Worm (Caenorhabditis elegans) whole organism, L3 larva: ENCODE measurements around the gene cyp-44A1.

Experiments used
- R02D3.7 ChIP-seq: fragments of 150-350 bp; optimal IDR thresholded peaks from 2 replicates; lab custom pipeline; 2014; ENCODE audit warnings: missing biosample characterization, missing genetic modification characterization
- ZK546.5 ChIP-seq: sonication (generic microtip); optimal IDR thresholded peaks from 2 replicates; lab custom pipeline; 2017; ENCODE audit warnings: missing biosample characterization, missing genetic modification characterization
- aly-2 ChIP-seq: fragments of 150-350 bp; optimal IDR thresholded peaks from 2 replicates; lab custom pipeline; 2014; ENCODE audit warnings: missing biosample characterization, missing genetic modification characterization
- ama-1 ChIP-seq: fragments of 150-350 bp; optimal IDR thresholded peaks from 2 replicates; lab custom pipeline; 2018
- ceh-28 ChIP-seq: fragments of 150-350 bp; optimal IDR thresholded peaks from 2 replicates; lab custom pipeline; 2014; ENCODE audit warnings: missing biosample characterization, missing genetic modification reagents, missing genetic modification characterization
- ceh-82 ChIP-seq: fragments of 150-350 bp; optimal IDR thresholded peaks from 2 replicates; lab custom pipeline; 2014; ENCODE audit warnings: missing biosample characterization, missing genetic modification characterization
- egl-5 ChIP-seq: fragments of 150-350 bp; optimal IDR thresholded peaks from 2 replicates; lab custom pipeline; 2017; ENCODE audit warnings: missing biosample characterization, missing genetic modification reagents, missing genetic modification characterization, inconsistent platforms
- elt-2 ChIP-seq: sonication (generic microtip); optimal IDR thresholded peaks from 2 replicates; lab custom pipeline; 2016; ENCODE audit warnings: missing genetic modification reagents, mild to moderate bottlenecking, missing genetic modification characterization, missing compliant biosample characterization
- elt-3 ChIP-seq, 3 experiments: fragments of 150-350 bp in 1 of 3; sonication (generic microtip) in 2 of 3; optimal IDR thresholded peaks; 2 replicates in 2 of 3; 4 replicates in 1 of 3; lab custom pipeline; 2014 to 2017; ENCODE audit warnings: missing biosample characterization in 3 of 3, missing genetic modification characterization in 3 of 3
- fkh-2 ChIP-seq: fragments of 150-350 bp; optimal IDR thresholded peaks from 2 replicates; lab custom pipeline; 2014; ENCODE audit warnings: missing biosample characterization, missing genetic modification reagents, missing genetic modification characterization
- jun-1 ChIP-seq: fragments of 150-350 bp; optimal IDR thresholded peaks from 2 replicates; lab custom pipeline; 2014; ENCODE audit warnings: missing biosample characterization, missing genetic modification reagents, missing genetic modification characterization
- lin-15B ChIP-seq: fragments of 150-350 bp; optimal IDR thresholded peaks from 2 replicates; lab custom pipeline; 2014; ENCODE audit warnings: missing biosample characterization, missing genetic modification characterization
- lin-39 ChIP-seq: fragments of 150-350 bp; optimal IDR thresholded peaks from 2 replicates; lab custom pipeline; 2018; ENCODE audit warnings: missing biosample characterization, missing genetic modification reagents, missing genetic modification characterization
- lsy-12 ChIP-seq: sonication (generic microtip); optimal IDR thresholded peaks from 2 replicates; lab custom pipeline; 2016; ENCODE audit warnings: mild to moderate bottlenecking, missing genetic modification characterization, missing compliant biosample characterization
- mml-1 ChIP-seq: fragments of 150-350 bp; sonication (generic microtip); optimal IDR thresholded peaks from 3 replicates; lab custom pipeline; 2014; ENCODE audit warnings: missing biosample characterization, missing genetic modification characterization
- nfya-1 ChIP-seq: sonication (generic microtip); optimal IDR thresholded peaks from 2 replicates; lab custom pipeline; 2017; ENCODE audit warnings: missing genetic modification characterization, mild to moderate bottlenecking, missing compliant biosample characterization, antibody characterized with exemption, moderate library complexity; ENCODE audit not compliant: insufficient read depth
- nhr-11 ChIP-seq: fragments of 150-350 bp; optimal IDR thresholded peaks from 2 replicates; lab custom pipeline; 2014; ENCODE audit warnings: missing biosample characterization, missing genetic modification characterization
- nhr-12 ChIP-seq: fragments of 150-350 bp; optimal IDR thresholded peaks from 2 replicates; lab custom pipeline; 2014; ENCODE audit warnings: missing biosample characterization, missing genetic modification characterization
- nhr-23 ChIP-seq: fragments of 150-350 bp; optimal IDR thresholded peaks from 2 replicates; lab custom pipeline; 2014; ENCODE audit warnings: missing biosample characterization, missing genetic modification reagents, missing genetic modification characterization
- nhr-25 ChIP-seq: sonication (generic microtip); optimal IDR thresholded peaks from 2 replicates; lab custom pipeline; 2017; ENCODE audit warnings: missing biosample characterization, missing genetic modification characterization
- nhr-28 ChIP-seq: fragments of 150-350 bp; optimal IDR thresholded peaks from 2 replicates; lab custom pipeline; 2014; ENCODE audit warnings: missing biosample characterization, missing genetic modification characterization
- nhr-43 ChIP-seq: sonication (generic microtip); optimal IDR thresholded peaks from 2 replicates; lab custom pipeline; 2016; ENCODE audit warnings: mild to moderate bottlenecking, missing genetic modification characterization, missing compliant biosample characterization; ENCODE audit not compliant: poor library complexity, severe bottlenecking
- nhr-67 ChIP-seq: fragments of 150-350 bp; optimal IDR thresholded peaks from 2 replicates; lab custom pipeline; 2014; ENCODE audit warnings: missing biosample characterization, missing genetic modification characterization
- nhr-76 ChIP-seq: fragments of 150-350 bp; sonication (generic microtip); optimal IDR thresholded peaks from 5 replicates; lab custom pipeline; 2014; ENCODE audit warnings: missing biosample characterization, missing genetic modification characterization
- pha-4 ChIP-seq: fragments of 150-350 bp; optimal IDR thresholded peaks from 2 replicates; lab custom pipeline; 2014; ENCODE audit warnings: missing biosample characterization, missing genetic modification reagents, missing genetic modification characterization
- sea-2 ChIP-seq: fragments of 150-350 bp; sonication (generic microtip); optimal IDR thresholded peaks from 4 replicates; lab custom pipeline; 2014; ENCODE audit warnings: missing biosample characterization, missing genetic modification reagents, missing genetic modification characterization
- skn-1 ChIP-seq: fragments of 150-350 bp; optimal IDR thresholded peaks from 2 replicates; lab custom pipeline; 2014; ENCODE audit warnings: missing biosample characterization, missing genetic modification characterization
- snpc-4 ChIP-seq: fragments of 150-350 bp; optimal IDR thresholded peaks from 2 replicates; lab custom pipeline; 2014; ENCODE audit warnings: missing biosample characterization, missing genetic modification characterization
- tbx-2 ChIP-seq: sonication (generic microtip); optimal IDR thresholded peaks from 2 replicates; lab custom pipeline; 2016; ENCODE audit warnings: mild to moderate bottlenecking, missing genetic modification characterization, missing compliant biosample characterization
- unc-62 ChIP-seq: fragments of 150-350 bp; sonication (generic microtip); optimal IDR thresholded peaks from 4 replicates; lab custom pipeline; 2014; ENCODE audit warnings: missing biosample characterization, missing genetic modification reagents, missing genetic modification characterization
- zag-1 ChIP-seq: fragments of 150-350 bp; optimal IDR thresholded peaks from 2 replicates; lab custom pipeline; 2014; ENCODE audit warnings: missing biosample characterization, missing genetic modification characterization
- ztf-11 ChIP-seq: fragments of 150-350 bp; optimal IDR thresholded peaks from 2 replicates; lab custom pipeline; 2014; ENCODE audit warnings: missing biosample characterization, missing genetic modification characterization

The cyp-44A1 gene

DNA sequence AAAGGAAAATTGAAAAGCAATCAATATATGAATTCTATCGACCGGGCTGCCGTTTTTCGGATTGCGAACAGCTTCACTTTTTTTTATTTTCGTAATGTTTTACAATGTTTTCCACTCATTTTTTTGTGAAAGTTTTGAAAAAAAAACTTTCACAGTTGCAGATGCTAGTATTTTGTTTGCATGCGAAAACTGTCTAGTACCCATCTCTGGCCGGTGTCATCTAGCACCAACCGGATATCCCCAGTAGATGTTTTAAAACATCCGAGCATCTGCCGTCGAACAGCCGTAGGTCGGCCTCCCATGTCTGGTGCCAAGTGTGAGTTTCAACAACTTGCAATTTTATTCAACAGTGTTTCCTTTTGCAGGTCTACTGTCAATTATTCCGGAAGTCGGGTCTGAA, 17.6 kb downstream of the cyp-44A1 start, which contains the start of gene ZK177.12:
ZK177.12 (plus strand) TSS at position 301 of the 400 bp plus-strand sequence.
- TF ChIP-seq nhr-67 (no peak), elt-2 (tag; lab: Kevin White, UChicago) (no peak), nhr-76 (tag; lab: Kevin White, UChicago) (no peak), pha-4 (tag; lab: Kevin White, UChicago) (no peak), unc-62 (GFP tag; lab: Kevin White, UChicago) (no peak), lin-39 (tag; lab: Kevin White, UChicago) (no peak), skn-1 (no peak), jun-1 (tag; lab: Kevin White, UChicago) (no peak)

DNA sequence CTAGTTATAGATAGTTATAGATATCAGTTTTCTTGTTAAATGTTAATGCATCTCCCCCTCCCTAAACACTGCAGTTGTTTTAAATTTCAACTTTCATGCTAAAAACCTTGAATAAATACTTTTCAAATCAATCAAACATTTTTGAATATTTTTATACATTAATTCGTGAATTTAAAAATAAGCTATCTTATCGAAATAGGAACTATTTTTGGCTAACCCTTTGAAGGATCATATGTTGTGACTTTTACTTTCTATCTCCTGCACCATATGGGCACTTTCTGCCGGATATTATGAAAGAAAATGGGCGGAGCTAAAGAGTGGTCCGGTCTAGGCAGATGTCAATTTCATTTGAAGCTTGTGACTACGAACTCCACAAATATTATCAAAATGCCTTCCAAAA, 18.8 kb downstream of the cyp-44A1 start, which contains the start of gene ZK177.11:
ZK177.11 (plus strand) TSS at position 301 of the 400 bp plus-strand sequence.
- no peak for TF ChIP-seq nhr-23 (tag; lab: Kevin White, UChicago)
- TF ChIP-seq ceh-28, result no peak
- no peak for TF ChIP-seq fkh-2 (tag; lab: Kevin White, UChicago)
- no peak for TF ChIP-seq nhr-25 (tag; lab: Kevin White, UChicago)
- TF ChIP-seq egl-5 (tag; lab: Kevin White, UChicago), result no peak
- TF ChIP-seq ama-1, result no peak
- TF ChIP-seq, all 47 proteins: peak for 0

DNA sequence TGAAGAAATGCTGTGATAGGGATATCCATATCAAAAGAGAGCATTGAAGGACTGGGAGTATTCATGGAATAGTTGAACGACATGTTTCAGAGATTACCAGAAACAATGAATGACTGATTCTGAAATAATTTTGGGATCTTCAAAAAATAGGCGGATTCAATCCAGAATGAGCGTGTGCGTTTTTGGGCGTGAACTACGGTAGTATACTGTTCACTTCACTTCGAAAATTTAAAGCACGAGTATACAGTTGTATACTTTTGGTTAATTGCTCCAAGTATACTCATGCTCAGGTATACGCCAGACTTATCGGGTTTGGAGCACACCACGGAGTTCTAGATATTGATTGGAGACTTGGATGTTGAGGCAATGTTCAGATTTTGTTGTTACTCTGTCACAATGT, 21.5 kb downstream of the cyp-44A1 start, which contains the start of gene tbx-35:
tbx-35 (minus strand) TSS at position 101 of the 400 bp plus-strand sequence.
- no peak for TF ChIP-seq pha-4 (tag; lab: Kevin White, UChicago)
- no peak for TF ChIP-seq sea-2 (GFP tag; lab: Kevin White, UChicago)
- no peak for TF ChIP-seq ztf-11 (tag; lab: Kevin White, UChicago)
- TF ChIP-seq ceh-82 (tag; lab: Kevin White, UChicago), result no peak
- no peak for TF ChIP-seq R02D3.7 (tag; lab: Kevin White, UChicago)

DNA sequence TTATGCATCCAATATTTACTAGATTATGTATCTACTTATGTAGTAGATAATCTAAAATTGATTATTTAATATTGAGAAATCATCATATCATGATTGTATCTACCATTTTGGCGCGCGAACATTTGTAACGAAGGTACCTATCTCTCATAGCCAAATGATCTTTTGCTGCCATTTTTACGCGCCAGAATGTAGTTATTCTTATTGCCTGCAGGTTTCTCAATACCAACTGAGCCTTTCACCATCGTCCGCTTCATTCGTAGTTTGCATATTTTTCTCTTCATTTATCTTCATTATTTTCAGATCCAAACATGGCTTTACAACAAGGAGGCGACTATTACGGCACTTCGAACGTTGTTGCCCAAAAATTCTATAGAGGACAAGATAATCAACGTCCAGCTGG, 24.0 kb downstream of the cyp-44A1 start, which contains the start of gene ZK177.1:
ZK177.1 (plus strand) TSS at position 301 of the 400 bp plus-strand sequence.
- no peak for TF ChIP-seq nhr-28 (tag; lab: Kevin White, UChicago)
- no peak for TF ChIP-seq R02D3.7 (tag; lab: Kevin White, UChicago)
- TF ChIP-seq nhr-25 (tag; lab: Kevin White, UChicago), result no peak
- TF ChIP-seq zag-1, result no peak
- no peak for TF ChIP-seq ceh-28
- no peak for TF ChIP-seq ztf-11 (tag; lab: Kevin White, UChicago)
- no peak for TF ChIP-seq elt-2 (tag; lab: Kevin White, UChicago)
- no peak for TF ChIP-seq snpc-4 (tag; lab: Kevin White, UChicago)
- no peak for TF ChIP-seq ZK546.5 (tag; lab: Kevin White, UChicago)
- no peak for TF ChIP-seq ceh-82 (tag; lab: Kevin White, UChicago)
- TF ChIP-seq nhr-11 (tag; lab: Kevin White, UChicago), result no peak
- TF ChIP-seq lsy-12 (tag; lab: Kevin White, UChicago), result no peak
- no peak for TF ChIP-seq skn-1
- no peak for TF ChIP-seq lin-15B (tag; lab: Kevin White, UChicago)

DNA sequence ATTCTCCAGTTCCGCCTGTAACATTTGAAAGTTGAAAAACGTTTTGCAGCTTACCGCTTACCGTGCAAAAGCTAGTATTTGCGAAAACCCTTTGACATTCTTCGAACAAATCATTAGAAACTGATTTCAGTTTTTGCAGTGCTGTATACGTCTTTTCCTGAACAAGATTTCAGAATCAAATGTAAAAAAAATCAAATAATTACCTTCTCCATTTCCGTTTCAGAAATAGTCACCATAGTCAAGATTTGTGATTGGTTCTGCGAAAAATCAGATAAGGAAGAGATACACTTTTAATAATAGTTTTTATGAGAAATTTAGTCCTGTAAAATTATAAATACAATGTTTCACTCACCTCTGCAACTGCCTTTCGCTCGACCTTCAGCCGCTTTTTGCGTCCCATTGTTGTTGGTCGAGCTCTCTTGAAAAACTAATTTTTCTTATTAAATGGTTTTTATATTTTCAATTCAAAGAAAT, 28.0 kb downstream of the cyp-44A1 start, which contains the start of gene C17C3.9:
C17C3.9 (minus strand) TSS at position 424 of the 474 bp plus-strand sequence.
- no peak for TF ChIP-seq tbx-2 (tag; lab: Kevin White, UChicago)
- TF ChIP-seq lin-15B (tag; lab: Kevin White, UChicago), result no peak

DNA sequence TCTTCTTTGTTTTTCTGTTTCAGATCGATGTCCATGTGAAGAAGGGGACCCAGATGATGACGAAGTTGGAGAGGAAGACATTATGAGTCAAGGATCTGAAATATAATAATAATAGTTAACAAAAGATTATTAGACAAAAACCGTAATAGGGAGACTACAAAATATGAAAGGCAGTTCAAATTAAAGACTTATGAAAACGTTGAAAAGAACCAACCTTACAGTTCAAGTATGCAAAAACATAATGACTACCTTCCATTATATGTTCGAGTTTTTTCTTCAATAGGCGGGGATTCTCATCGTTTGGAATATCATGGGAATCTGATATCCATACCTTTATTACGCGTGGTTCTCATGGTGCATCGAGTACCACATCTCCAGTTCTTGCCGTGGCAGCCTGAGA, 29.8 kb downstream of the cyp-44A1 start, which contains the start of gene hlh-26:
hlh-26 (minus strand) TSS at position 101 of the 400 bp plus-strand sequence.
- TF ChIP-seq zag-1, result no peak
- no peak for TF ChIP-seq skn-1
- TF ChIP-seq elt-3 (tag; optimal IDR thresholded peaks at IDR 0.05; lab: Kevin White, UChicago), result no peak
- no peak for TF ChIP-seq elt-2 (tag; lab: Kevin White, UChicago)
- TF ChIP-seq lin-15B (tag; lab: Kevin White, UChicago), result no peak
- no peak for TF ChIP-seq ceh-28
- TF ChIP-seq mml-1 (tag; lab: Kevin White, UChicago), result no peak
- TF ChIP-seq nhr-43 (tag; lab: Kevin White, UChicago), result no peak
- TF ChIP-seq jun-1 (tag; lab: Kevin White, UChicago), result no peak
- no peak for TF ChIP-seq nfya-1 (tag; lab: Kevin White, UChicago)
- no peak for TF ChIP-seq egl-5 (tag; lab: Kevin White, UChicago)
- no peak for TF ChIP-seq aly-2 (tag; lab: Kevin White, UChicago)
- no peak for TF ChIP-seq nhr-12 (tag; lab: Kevin White, UChicago)
- no peak for TF ChIP-seq R02D3.7 (tag; lab: Kevin White, UChicago)
- TF ChIP-seq sea-2 (GFP tag; lab: Kevin White, UChicago), result no peak
- no peak for TF ChIP-seq nhr-76 (tag; lab: Kevin White, UChicago)
